Fruit fly (Drosophila melanogaster) Kc167 (cell line): ENCODE results near the gene Arpc3A.

Source experiments
- Myc ChIP-seq: fragments of >200 bp; optimal IDR thresholded peaks from 2 replicates; lab custom pipeline; 2017; ENCODE audit warnings: missing external identifiers
- h ChIP-seq: fragments of >200 bp; optimal IDR thresholded peaks from 3 replicates; lab custom pipeline; 2018; ENCODE audit warnings: missing external identifiers
- ttk ChIP-seq: sonication (Bioruptor generic); optimal IDR thresholded peaks from 2 replicates; lab custom pipeline; 2017; ENCODE audit warnings: missing external identifiers

- no peak for TF ChIP-seq Myc (lab: Kevin White, UChicago)
- TF ChIP-seq ttk (lab: Kevin White, UChicago): no peak
- TF ChIP-seq h (lab: Kevin White, UChicago): no peak
These were observed 40.2 kb upstream of the Arpc3A start for dm6 chr3R:15794258-15794727.
